Worm (Caenorhabditis elegans) whole organism, L1 larva: ENCODE data around the gene C08A9.10.

Source experiments
- C04F5.9 ChIP-seq: sonication (generic microtip); optimal IDR thresholded peaks from 2 replicates; lab custom pipeline; 2016; ENCODE audit warnings: missing genetic modification characterization, missing compliant biosample characterization
- C16A3.4 ChIP-seq: fragments of 150-350 bp; optimal IDR thresholded peaks from 2 replicates; lab custom pipeline; 2014; ENCODE audit warnings: missing biosample characterization, missing genetic modification characterization
- C34B4.2 ChIP-seq: sonication (generic microtip); optimal IDR thresholded peaks from 2 replicates; lab custom pipeline; 2017; ENCODE audit warnings: mild to moderate bottlenecking, missing genetic modification characterization, missing compliant biosample characterization
- F16B12.6 ChIP-seq: fragments of 150-350 bp; optimal IDR thresholded peaks from 2 replicates; lab custom pipeline; 2014; ENCODE audit warnings: missing biosample characterization, missing genetic modification characterization
- Y116A8C.19 ChIP-seq: sonication (generic microtip); optimal IDR thresholded peaks from 2 replicates; lab custom pipeline; 2016; ENCODE audit warnings: missing compliant biosample characterization, missing genetic modification characterization, borderline replicate concordance
- aha-1 ChIP-seq: fragments of 150-350 bp; optimal IDR thresholded peaks from 2 replicates; lab custom pipeline; 2014; ENCODE audit warnings: missing biosample characterization, missing genetic modification characterization
- ceh-63 ChIP-seq: fragments of 200-800 bp; sonication (Bioruptor generic); optimal IDR thresholded peaks from 2 replicates; lab custom pipeline; 2018; ENCODE audit warnings: mild to moderate bottlenecking, missing genetic modification characterization, missing compliant biosample characterization
- ceh-8 ChIP-seq: fragments of 200-800 bp; sonication (Bioruptor generic); optimal IDR thresholded peaks from 2 replicates; lab custom pipeline; 2018; ENCODE audit warnings: mild to moderate bottlenecking, missing genetic modification characterization, moderate library complexity, missing compliant biosample characterization
- ces-1 ChIP-seq: fragments of 150-350 bp; optimal IDR thresholded peaks from 2 replicates; lab custom pipeline; 2014; ENCODE audit warnings: missing biosample characterization, missing genetic modification reagents, missing genetic modification characterization
- dpl-1 ChIP-seq, 3 experiments: fragments of 150-350 bp in 2 of 3; sonication (generic microtip) in 1 of 3; optimal IDR thresholded peaks; 2 replicates each; lab custom pipeline; 2014 to 2017; ENCODE audit warnings: missing biosample characterization in 3 of 3, missing genetic modification characterization in 3 of 3, missing genetic modification reagents in 3 of 3
- efl-1 ChIP-seq, 4 experiments: fragments of 150-350 bp; optimal IDR thresholded peaks in 3 of 4; peaks in 1 of 4; 1 replicate in 1 of 4; 2 replicates in 3 of 4; lab custom pipeline; 2014; ENCODE audit warnings: missing biosample characterization in 2 of 4, missing genetic modification characterization in 2 of 4, missing genetic modification reagents in 2 of 4
- efl-3 ChIP-seq: fragments of 200-800 bp; sonication (Bioruptor generic); optimal IDR thresholded peaks from 2 replicates; lab custom pipeline; 2018; ENCODE audit warnings: mild to moderate bottlenecking, missing genetic modification characterization, missing compliant biosample characterization
- egl-27 ChIP-seq, 2 experiments: fragments of 150-350 bp in 1 of 2; sonication (generic microtip); optimal IDR thresholded peaks; 3 replicates each; lab custom pipeline; 2017 to 2018; ENCODE audit warnings: missing biosample characterization in 2 of 2, missing genetic modification characterization in 2 of 2, missing genetic modification reagents in 2 of 2
- elt-2 ChIP-seq: sonication (generic microtip); optimal IDR thresholded peaks from 2 replicates; lab custom pipeline; 2016; ENCODE audit warnings: missing genetic modification characterization, mild to moderate bottlenecking, inconsistent platforms, missing compliant biosample characterization, missing genetic modification reagents
- elt-3 ChIP-seq, 6 experiments: fragments of 150-350 bp in 1 of 6; sonication (generic microtip); optimal IDR thresholded peaks; 2 replicates each; lab custom pipeline; 2017 to 2018; ENCODE audit warnings: missing biosample characterization in 6 of 6, missing genetic modification characterization in 6 of 6, inconsistent platforms in 1 of 6
- fkh-4 ChIP-seq: sonication (generic microtip); optimal IDR thresholded peaks from 2 replicates; lab custom pipeline; 2016; ENCODE audit warnings: missing compliant biosample characterization, missing genetic modification characterization, borderline replicate concordance
- fkh-8 ChIP-seq: sonication (generic microtip); optimal IDR thresholded peaks from 2 replicates; lab custom pipeline; 2016; ENCODE audit warnings: mild to moderate bottlenecking, missing genetic modification characterization, missing compliant biosample characterization
- fos-1 ChIP-seq: fragments of 150-350 bp; optimal IDR thresholded peaks from 2 replicates; lab custom pipeline; 2014; ENCODE audit warnings: missing biosample characterization, missing genetic modification characterization
- grh-1 ChIP-seq: fragments of 200-800 bp; sonication (Bioruptor generic); IDR thresholded peaks from 2 replicates; pipeline ENCODE4 v1.3.6; 2022; ENCODE audit warnings: missing genetic modification reagents, missing genetic modification characterization, missing compliant biosample characterization
- irx-1 ChIP-seq: sonication (generic microtip); optimal IDR thresholded peaks from 2 replicates; lab custom pipeline; 2016; ENCODE audit warnings: missing genetic modification characterization, missing compliant biosample characterization
- jun-1 ChIP-seq: fragments of 150-350 bp; optimal IDR thresholded peaks from 2 replicates; lab custom pipeline; 2014; ENCODE audit warnings: missing biosample characterization, missing genetic modification reagents, missing genetic modification characterization
- lin-13 ChIP-seq: fragments of 150-350 bp; optimal IDR thresholded peaks from 2 replicates; lab custom pipeline; 2014; ENCODE audit warnings: missing biosample characterization, missing genetic modification reagents, missing genetic modification characterization
- lin-15B ChIP-seq: fragments of 150-350 bp; sonication (generic microtip); optimal IDR thresholded peaks from 3 replicates; lab custom pipeline; 2014; ENCODE audit warnings: missing biosample characterization, missing genetic modification characterization
- lin-35 ChIP-seq, 2 experiments: fragments of 150-350 bp; optimal IDR thresholded peaks; 2 replicates each; lab custom pipeline; 2014; ENCODE audit warnings: missing biosample characterization in 2 of 2, missing genetic modification characterization in 2 of 2, missing genetic modification reagents in 2 of 2
- lir-3 ChIP-seq: sonication (generic microtip); optimal IDR thresholded peaks from 2 replicates; lab custom pipeline; 2016; ENCODE audit warnings: mild to moderate bottlenecking, missing genetic modification characterization, moderate library complexity, missing compliant biosample characterization; ENCODE audit not compliant: poor library complexity
- mdl-1 ChIP-seq, 2 experiments: fragments of 150-350 bp; optimal IDR thresholded peaks; 2 replicates each; lab custom pipeline; 2014 to 2017; ENCODE audit warnings: missing biosample characterization in 2 of 2, missing genetic modification characterization in 2 of 2, inconsistent platforms in 1 of 2
- nhr-11 ChIP-seq: fragments of 150-350 bp; optimal IDR thresholded peaks from 2 replicates; lab custom pipeline; 2014; ENCODE audit warnings: missing biosample characterization, missing genetic modification characterization
- nhr-12 ChIP-seq: sonication (generic microtip); optimal IDR thresholded peaks from 2 replicates; lab custom pipeline; 2017; ENCODE audit warnings: missing biosample characterization, missing genetic modification characterization
- nhr-20 ChIP-seq: sonication (generic microtip); optimal IDR thresholded peaks from 2 replicates; lab custom pipeline; 2016; ENCODE audit warnings: mild to moderate bottlenecking, missing genetic modification characterization, missing compliant biosample characterization
- nhr-28 ChIP-seq: fragments of 150-350 bp; optimal IDR thresholded peaks from 2 replicates; lab custom pipeline; 2014; ENCODE audit warnings: missing biosample characterization, missing genetic modification characterization
- nhr-76 ChIP-seq: sonication (generic microtip); optimal IDR thresholded peaks from 2 replicates; lab custom pipeline; 2017; ENCODE audit warnings: missing biosample characterization, missing genetic modification characterization
- nhr-77 ChIP-seq: fragments of 150-350 bp; optimal IDR thresholded peaks from 2 replicates; lab custom pipeline; 2014; ENCODE audit warnings: missing biosample characterization, missing genetic modification characterization
- nhr-85 ChIP-seq: sonication (generic microtip); peaks from one replicate; lab custom pipeline; 2016; ENCODE audit warnings: missing genetic modification characterization, inconsistent platforms, missing compliant biosample characterization
- nhr-90 ChIP-seq: sonication (generic microtip); optimal IDR thresholded peaks from 2 replicates; lab custom pipeline; 2016; ENCODE audit warnings: mild to moderate bottlenecking, missing genetic modification characterization, missing compliant biosample characterization; ENCODE audit not compliant: poor library complexity
- pax-3 ChIP-seq: fragments of 200-800 bp; sonication (Bioruptor generic); optimal IDR thresholded peaks from 2 replicates; lab custom pipeline; 2018; ENCODE audit warnings: mild to moderate bottlenecking, missing genetic modification characterization, moderate library complexity, missing compliant biosample characterization
- snu-23 ChIP-seq: sonication (generic microtip); optimal IDR thresholded peaks from 2 replicates; lab custom pipeline; 2016; ENCODE audit warnings: missing genetic modification characterization, missing compliant biosample characterization
- sox-4 ChIP-seq: sonication (generic microtip); optimal IDR thresholded peaks from 2 replicates; lab custom pipeline; 2016; ENCODE audit warnings: missing genetic modification characterization, missing compliant biosample characterization
- sptf-1 ChIP-seq: fragments of 150-350 bp; optimal IDR thresholded peaks from 2 replicates; lab custom pipeline; 2014; ENCODE audit warnings: missing biosample characterization, missing genetic modification characterization
- sup-37 ChIP-seq: fragments of 200-800 bp; sonication (Bioruptor generic); optimal IDR thresholded peaks from 2 replicates; lab custom pipeline; 2018; ENCODE audit warnings: mild to moderate bottlenecking, missing genetic modification characterization, missing compliant biosample characterization
- swsn-7 ChIP-seq: sonication (generic microtip); optimal IDR thresholded peaks from 2 replicates; lab custom pipeline; 2016; ENCODE audit warnings: missing genetic modification characterization, missing compliant biosample characterization
- tbx-2 ChIP-seq: sonication (generic microtip); optimal IDR thresholded peaks from 2 replicates; lab custom pipeline; 2016; ENCODE audit warnings: missing genetic modification characterization, missing compliant biosample characterization
- tlp-1 ChIP-seq: fragments of 150-350 bp; optimal IDR thresholded peaks from 2 replicates; lab custom pipeline; 2014; ENCODE audit warnings: missing biosample characterization, missing genetic modification characterization
- unc-130 ChIP-seq: fragments of 150-350 bp; optimal IDR thresholded peaks from 2 replicates; lab custom pipeline; 2017; ENCODE audit warnings: missing biosample characterization, missing genetic modification characterization, inconsistent platforms
- unc-86 ChIP-seq: sonication (generic microtip); optimal IDR thresholded peaks from 2 replicates; lab custom pipeline; 2016; ENCODE audit warnings: missing genetic modification characterization, missing compliant biosample characterization
- unc-98 ChIP-seq: fragments of 200-800 bp; sonication (Bioruptor generic); IDR thresholded peaks from 2 replicates; pipeline ENCODE4 v1.3.6; 2022; ENCODE audit warnings: missing genetic modification characterization, missing compliant biosample characterization
- xbp-1 ChIP-seq: sonication (generic microtip); optimal IDR thresholded peaks from 2 replicates; lab custom pipeline; 2016; ENCODE audit warnings: missing genetic modification characterization, missing compliant biosample characterization
- zip-4 ChIP-seq: fragments of 200-800 bp; sonication (Bioruptor generic); optimal IDR thresholded peaks from 2 replicates; lab custom pipeline; 2018; ENCODE audit warnings: mild to moderate bottlenecking, missing genetic modification characterization, moderate library complexity, missing compliant biosample characterization

C08A9.10 gene

ce11 chrX:17063749-17064252, 17.2 kb upstream of the C08A9.10 start (continued):
- TF ChIP-seq unc-98 (GFP tag; lab: Robert Waterston, UW) = no peak
- TF ChIP-seq nhr-28 (tag; lab: Kevin White, UChicago) = no peak
- no peak for TF ChIP-seq efl-3 (GFP tag; lab: Kevin White, UChicago)
- no peak for TF ChIP-seq efl-1 (optimal IDR thresholded peaks at IDR 0.05; lab: Kevin White, UChicago)
- peak in 1 of 2 experiments; percentile 92 for TF ChIP-seq efl-1 (GFP tag; optimal IDR thresholded peaks at IDR 0.05 in 1 of 2; lab: Kevin White, UChicago)
- TF ChIP-seq Y116A8C.19 (tag; lab: Kevin White, UChicago) = no peak
- peak; percentile 46 for TF ChIP-seq irx-1 (tag; lab: Kevin White, UChicago)
- peak; percentile 39 for TF ChIP-seq lin-13
- peak in 1 of 2 experiments; percentile 97 for TF ChIP-seq mdl-1 (tag; optimal IDR thresholded peaks at IDR 0.05; lab: Kevin White, UChicago)
- no peak for TF ChIP-seq C04F5.9 (tag; lab: Kevin White, UChicago)
- no peak for TF ChIP-seq ceh-8
- TF ChIP-seq ces-1 = no peak
- TF ChIP-seq F16B12.6 (tag; lab: Kevin White, UChicago) = no peak
- TF ChIP-seq ceh-63 = no peak
- peak; percentile 67 for TF ChIP-seq tbx-2 (tag; lab: Kevin White, UChicago)
- no peak for TF ChIP-seq jun-1
- peak; percentile 80 for TF ChIP-seq nhr-90 (tag; lab: Kevin White, UChicago)
- TF ChIP-seq xbp-1 = peak; percentile 17
- TF ChIP-seq pax-3 (tag; lab: Kevin White, UChicago) = no peak
- TF ChIP-seq swsn-7 (tag; lab: Kevin White, UChicago) = peak; percentile 16
- TF ChIP-seq zip-4 (GFP tag; lab: Kevin White, UChicago) = no peak
- TF ChIP-seq nhr-20 = peak; percentile 94
- no peak for TF ChIP-seq aha-1
- TF ChIP-seq sup-37 (GFP tag; lab: Kevin White, UChicago) = no peak
- TF ChIP-seq nhr-76 (tag; lab: Kevin White, UChicago) = no peak
- peak; percentile 63 for TF ChIP-seq C16A3.4
- TF ChIP-seq dpl-1 (GFP tag; optimal IDR thresholded peaks at IDR 0.05; lab: Kevin White, UChicago) = peak in 1 of 3 experiments; percentile 30
- TF ChIP-seq sox-4 (tag; lab: Kevin White, UChicago) = no peak
- peak; percentile 38 for TF ChIP-seq lir-3 (tag; lab: Kevin White, UChicago)
- no peak for TF ChIP-seq lin-15B
- TF ChIP-seq fkh-4 (tag; lab: Kevin White, UChicago) = no peak
- TF ChIP-seq nhr-11 (tag; lab: Kevin White, UChicago) = no peak
- TF ChIP-seq fos-1 (tag; lab: Kevin White, UChicago) = no peak
- TF ChIP-seq unc-86 (tag; lab: Kevin White, UChicago) = no peak
- peak in 1 of 2 experiments; percentile 80 for TF ChIP-seq lin-35 (GFP tag; optimal IDR thresholded peaks at IDR 0.05; lab: Kevin White, UChicago)
- peak in 4 of 6 experiments; percentile 40 to 94 (median 65) for TF ChIP-seq elt-3 (tag; optimal IDR thresholded peaks at IDR 0.05; lab: Kevin White, UChicago)
- TF ChIP-seq nhr-85 (tag; lab: Kevin White, UChicago) = peak; percentile 97
- TF ChIP-seq snu-23 (GFP tag; lab: Kevin White, UChicago) = peak; percentile 81
- peak; percentile 69 for TF ChIP-seq unc-130
- no peak for TF ChIP-seq tlp-1 (tag; lab: Kevin White, UChicago)
- no peak for TF ChIP-seq grh-1 (GFP tag; lab: Robert Waterston, UW)
- TF ChIP-seq fkh-8 (tag; lab: Kevin White, UChicago) = no peak

- TF ChIP-seq sptf-1 = no peak
- TF ChIP-seq lin-35 (GFP tag; optimal IDR thresholded peaks at IDR 0.05; lab: Kevin White, UChicago) = peak in 1 of 2 experiments; percentile 39
- no peak for TF ChIP-seq C16A3.4
- no peak for TF ChIP-seq snu-23 (GFP tag; lab: Kevin White, UChicago)
- TF ChIP-seq elt-2 = peak; percentile 76
- no peak for TF ChIP-seq egl-27 (tag; optimal IDR thresholded peaks at IDR 0.05; lab: Kevin White, UChicago)
- TF ChIP-seq C34B4.2 (tag; lab: Kevin White, UChicago) = no peak
- TF ChIP-seq tbx-2 (tag; lab: Kevin White, UChicago) = peak; percentile 33
- TF ChIP-seq nhr-77 (tag; lab: Kevin White, UChicago) = peak; percentile 22
- no peak for TF ChIP-seq nhr-12 (tag; lab: Kevin White, UChicago)
- no peak for TF ChIP-seq grh-1 (GFP tag; lab: Robert Waterston, UW)
- TF ChIP-seq, all 84 proteins: peak for 4
These were observed 16.2 kb upstream of the C08A9.10 start for ce11 chrX:17064820-17065219.
